Worm (Caenorhabditis elegans): Measurements from ENCODE around the gene sra-12.

- TF ChIP-seq ceh-30 (tag; optimal IDR thresholded peaks at IDR 0.05) (no peak), nhr-11 (tag; optimal IDR thresholded peaks at IDR 0.05) (no peak), fax-1 (tag; optimal IDR thresholded peaks at IDR 0.05) (no peak), ama-1 (optimal IDR thresholded peaks at IDR 0.05) (no peak), dmd-4 (tag; optimal IDR thresholded peaks at IDR 0.05; ENCODE audit: borderline replicate concordance) (no peak), Y22D7AL.16 (tag; optimal IDR thresholded peaks at IDR 0.05) (no peak), elt-2 (tag; optimal IDR thresholded peaks at IDR 0.05) (no peak), hlh-30 (tag; optimal IDR thresholded peaks at IDR 0.05; ENCODE audit: insufficient read depth) (no peak), gmeb-2 (tag; optimal IDR thresholded peaks at IDR 0.05) (no peak), pha-2 (tag; optimal IDR thresholded peaks at IDR 0.05) (no peak), sdc-2 (tag; optimal IDR thresholded peaks at IDR 0.05) (no peak)
Observed at ce11 chrII:10884396-10884795, 19.9 kb downstream of the sra-12 start, which contains the start of gene egg-3.

Data from whole organism, late embryonic.